Worm (Caenorhabditis elegans): Measurements from ENCODE around the gene fust-1.

- TF ChIP-seq F13C5.2 (tag; optimal IDR thresholded peaks at IDR 0.05) = peak; percentile 89
- TF ChIP-seq ceh-13 (GFP tag; optimal IDR thresholded peaks at IDR 0.05) = no peak
- TF ChIP-seq ama-1 (optimal IDR thresholded peaks at IDR 0.05) = no peak
- TF ChIP-seq flt-1 (GFP tag; IDR thresholded peaks at IDR 0.05) = peak; percentile 64; the same call in 1 of the 2 replicates
- peak; percentile 58; the same call in 1 of the 2 replicates for TF ChIP-seq scrt-1 (GFP tag; IDR thresholded peaks at IDR 0.05)
- TF ChIP-seq ceh-36 (tag; optimal IDR thresholded peaks at IDR 0.05) = peak; percentile 39
- TF ChIP-seq B0310.2 (tag; optimal IDR thresholded peaks at IDR 0.05) = no peak
- peak; percentile 46 for TF ChIP-seq hmg-4 (GFP tag; optimal IDR thresholded peaks at IDR 0.05)
- TF ChIP-seq tra-4 (tag; optimal IDR thresholded peaks at IDR 0.05) = no peak
- peak; percentile 77 for TF ChIP-seq pes-1 (GFP tag; IDR thresholded peaks at IDR 0.05)
- TF ChIP-seq aly-1 (tag; optimal IDR thresholded peaks at IDR 0.05) = no peak
- TF ChIP-seq sea-1 (GFP tag; conservative IDR thresholded peaks at IDR 0.05) = no peak; the same call in 1 of the 2 replicates
Observed at ce11 chrII:7151969-7152631, at the start of gene fust-1.

Measured in whole organism, early embryonic.